Fruit fly (Drosophila melanogaster): ENCODE measurements around the gene SdhBL.

The SdhBL gene

dm6 chrX:18938127-18938939 is 44.1 kb downstream of the SdhBL start (continued):
- peak in 1 of 2 experiments; percentile 4 for TF ChIP-seq Hr78 (GFP tag; optimal IDR thresholded peaks at IDR 0.05)
- TF ChIP-seq Myb (GFP tag; optimal IDR thresholded peaks at IDR 0.05) = no peak
- TF ChIP-seq phol (tag; optimal IDR thresholded peaks at IDR 0.05) = peak; percentile 55
- peak; percentile 5 for TF ChIP-seq grn (GFP tag; optimal IDR thresholded peaks at IDR 0.05)
- TF ChIP-seq da (GFP tag; optimal IDR thresholded peaks at IDR 0.05) = no peak
- no peak for TF ChIP-seq Tbp (GFP tag; optimal IDR thresholded peaks at IDR 0.05)
- TF ChIP-seq gcm (GFP tag; optimal IDR thresholded peaks at IDR 0.05) = peak; percentile 71
- peak; percentile 53 for TF ChIP-seq corto (GFP tag; optimal IDR thresholded peaks at IDR 0.05)
- TF ChIP-seq ERR (GFP tag; optimal IDR thresholded peaks at IDR 0.05) = no peak
- peak; percentile 44 for TF ChIP-seq Abd-B (GFP tag; optimal IDR thresholded peaks at IDR 0.05)
- 0 out of 2 replicates have a peak, but pooled peaks have one; percentile 16 for TF ChIP-seq sens-2 (GFP tag; IDR thresholded peaks at IDR 0.05)
- TF ChIP-seq CG14667 (GFP tag; IDR thresholded peaks at IDR 0.05) = no peak
- TF ChIP-seq CG4854 (GFP tag; optimal IDR thresholded peaks at IDR 0.05) = no peak
- no peak for TF ChIP-seq CG2889 (GFP tag; IDR thresholded peaks at IDR 0.05)
- peak; percentile 54 for TF ChIP-seq CG1832 (GFP tag; optimal IDR thresholded peaks at IDR 0.05)
- TF ChIP-seq Sin3A (optimal IDR thresholded peaks at IDR 0.05) = no peak
- TF ChIP-seq gce (GFP tag; IDR thresholded peaks at IDR 0.05) = 0 out of 3 replicates have a peak, but pooled peaks have one; percentile 25
- peak; percentile 1 for TF ChIP-seq Vsx1 (GFP tag; optimal IDR thresholded peaks at IDR 0.05)
- no peak for TF ChIP-seq CG42726 (GFP tag; IDR thresholded peaks at IDR 0.05; ENCODE audit: partially characterized antibody)
- peak; percentile 60 for TF ChIP-seq CG31224 (GFP tag; IDR thresholded peaks at IDR 0.05)
- no peak for TF ChIP-seq fd3F (GFP tag; optimal IDR thresholded peaks at IDR 0.05)
- no peak for TF ChIP-seq Scr (GFP tag; IDR thresholded peaks at IDR 0.05; ENCODE audit: partially characterized antibody)
- TF ChIP-seq onecut (GFP tag; IDR thresholded peaks at IDR 0.05) = no peak
- no peak for TF ChIP-seq ro (GFP tag; IDR thresholded peaks at IDR 0.05)
- peak; percentile 27; the same call in 1 of the 3 replicates for TF ChIP-seq tgo (GFP tag; IDR thresholded peaks at IDR 0.05)
- TF ChIP-seq sug (tag; optimal IDR thresholded peaks at IDR 0.05) = no peak
- TF ChIP-seq nmo (GFP tag; optimal IDR thresholded peaks at IDR 0.05) = peak; percentile 82
- no peak for TF ChIP-seq ato (GFP tag; IDR thresholded peaks at IDR 0.05; ENCODE audit: partially characterized antibody)
- TF ChIP-seq lola (GFP tag; optimal IDR thresholded peaks at IDR 0.05) = peak in 1 of 3 experiments; percentile 87
- no peak for TF ChIP-seq lov (optimal IDR thresholded peaks at IDR 0.05)
- no peak for TF ChIP-seq lov (GFP tag; IDR thresholded peaks at IDR 0.05)
- no peak for TF ChIP-seq CG7745 (tag; optimal IDR thresholded peaks at IDR 0.05)
- TF ChIP-seq CG3726 (GFP tag; IDR thresholded peaks at IDR 0.05) = peak; percentile 44; the same call in 1 of the 3 replicates
- TF ChIP-seq CG30403 (GFP tag; optimal IDR thresholded peaks at IDR 0.05) = peak; percentile 66
- TF ChIP-seq CG4707 (GFP tag; optimal IDR thresholded peaks at IDR 0.05) = no peak
- no peak for TF ChIP-seq gfzf (GFP tag; optimal IDR thresholded peaks at IDR 0.05)
- no peak for TF ChIP-seq Opbp (GFP tag; IDR thresholded peaks at IDR 0.05; ENCODE audit: partially characterized antibody)
- TF ChIP-seq CG13894 (tag; optimal IDR thresholded peaks at IDR 0.05) = no peak
- no peak for TF ChIP-seq BtbVII (GFP tag; optimal IDR thresholded peaks at IDR 0.05)
- no peak for TF ChIP-seq ap (GFP tag; IDR thresholded peaks at IDR 0.05)
- no peak for TF ChIP-seq Kr (GFP tag; optimal IDR thresholded peaks at IDR 0.05)
- no peak for TF ChIP-seq Optix (GFP tag; IDR thresholded peaks at IDR 0.05)
- peak; percentile 88 for TF ChIP-seq bsh (GFP tag; optimal IDR thresholded peaks at IDR 0.05)
- peak; percentile 31 for TF ChIP-seq CG10462 (GFP tag; optimal IDR thresholded peaks at IDR 0.05)
- TF ChIP-seq CG1529 (GFP tag; optimal IDR thresholded peaks at IDR 0.05) = no peak
- TF ChIP-seq CG12391 (tag; optimal IDR thresholded peaks at IDR 0.05) = peak; percentile 84
- no peak for TF ChIP-seq Ets97D (GFP tag; optimal IDR thresholded peaks at IDR 0.05)
- no peak for TF ChIP-seq Doc2 (GFP tag; IDR thresholded peaks at IDR 0.05)
- TF ChIP-seq Antp (GFP tag; optimal IDR thresholded peaks at IDR 0.05) = no peak

Data from whole organism, embryonic.